Worm (Caenorhabditis elegans): ENCODE data around the gene W09D6.4.

- no peak for TF ChIP-seq elt-3 (tag; optimal IDR thresholded peaks at IDR 0.05)
- TF ChIP-seq nhr-11 (tag; optimal IDR thresholded peaks at IDR 0.05) = no peak
- TF ChIP-seq elt-1 (tag; optimal IDR thresholded peaks at IDR 0.05) = no peak
- TF ChIP-seq unc-39 (tag; optimal IDR thresholded peaks at IDR 0.05) = no peak
- TF ChIP-seq nhr-77 (tag; optimal IDR thresholded peaks at IDR 0.05) = no peak
- TF ChIP-seq ceh-28 (tag; optimal IDR thresholded peaks at IDR 0.05) = no peak
- no peak for TF ChIP-seq ztf-4 (tag; optimal IDR thresholded peaks at IDR 0.05)
- no peak for TF ChIP-seq egl-27 (tag; optimal IDR thresholded peaks at IDR 0.05)
- TF ChIP-seq nhr-43 (tag; optimal IDR thresholded peaks at IDR 0.05; ENCODE audit: poor library complexity, severe bottlenecking) = no peak
- TF ChIP-seq fos-1 (tag; optimal IDR thresholded peaks at IDR 0.05) = no peak
- no peak for TF ChIP-seq ztf-11 (tag; optimal IDR thresholded peaks at IDR 0.05)
Measured at ce11 chrIII:11077404-11077803, 2.1 kb upstream of the W09D6.4 start, which contains the start of gene str-246.

Measured in whole organism, L3 larva.